Worm (Caenorhabditis elegans) whole organism, young adult: ENCODE data around the gene F48A11.4.

Experiments used
- D2030.7 ChIP-seq: fragments of 200-800 bp; sonication (Bioruptor generic); IDR thresholded peaks from 2 replicates; pipeline ENCODE4 v1.3.6; 2022; ENCODE audit warnings: missing genetic modification reagents, missing genetic modification characterization, missing compliant biosample characterization
- F33H1.4 ChIP-seq: fragments of 200-800 bp; sonication (Bioruptor generic); IDR thresholded peaks from 2 replicates; pipeline ENCODE4 v1.3.6; 2022; ENCODE audit warnings: missing genetic modification reagents, missing genetic modification characterization, missing compliant biosample characterization
- F37B4.10 ChIP-seq: fragments of 200-800 bp; sonication (Bioruptor generic); IDR thresholded peaks from 2 replicates; pipeline ENCODE4 v1.3.6; 2022; ENCODE audit warnings: missing genetic modification characterization, missing compliant biosample characterization
- T07F8.4 ChIP-seq: sonication (generic microtip); optimal IDR thresholded peaks from 2 replicates; lab custom pipeline; 2016; ENCODE audit warnings: mild to moderate bottlenecking, missing genetic modification characterization, moderate library complexity, missing compliant biosample characterization
- T26A5.8 ChIP-seq: sonication (generic microtip); optimal IDR thresholded peaks from 2 replicates; lab custom pipeline; 2016; ENCODE audit warnings: missing genetic modification characterization, missing compliant biosample characterization
- Y67H2A.10 ChIP-seq: fragments of 200-800 bp; sonication (Bioruptor generic); conservative IDR thresholded peaks from 2 replicates; pipeline ENCODE4 v1.3.6; 2022; ENCODE audit warnings: missing genetic modification reagents, missing genetic modification characterization, missing compliant biosample characterization
- akir-1 ChIP-seq: fragments of 200-800 bp; sonication (Bioruptor generic); optimal IDR thresholded peaks from 2 replicates; lab custom pipeline; 2018; ENCODE audit warnings: mild to moderate bottlenecking, missing genetic modification characterization, moderate library complexity, missing compliant biosample characterization
- attf-6 ChIP-seq: fragments of 200-800 bp; sonication (Bioruptor generic); IDR thresholded peaks from 2 replicates; pipeline ENCODE4 v1.3.6; 2022; ENCODE audit warnings: missing genetic modification reagents, missing genetic modification characterization, missing compliant biosample characterization
- cebp-1 ChIP-seq, 2 experiments: fragments of 200-800 bp in 1 of 2; sonication (Bioruptor generic) in 1 of 2; sonication (generic microtip) in 1 of 2; IDR thresholded peaks in 1 of 2; optimal IDR thresholded peaks in 1 of 2; 2 replicates each; pipeline versions ENCODE4 v1.3.6 to Lab custom; 2017 to 2022; ENCODE audit warnings: missing compliant biosample characterization in 2 of 2, missing genetic modification characterization in 2 of 2, mild to moderate bottlenecking in 1 of 2, missing genetic modification reagents in 1 of 2, moderate library complexity in 1 of 2
- ceh-79 ChIP-seq: sonication (generic microtip); optimal IDR thresholded peaks from 2 replicates; lab custom pipeline; 2017; ENCODE audit warnings: mild to moderate bottlenecking, missing genetic modification characterization, missing compliant biosample characterization
- chd-7 ChIP-seq: sonication (generic microtip); optimal IDR thresholded peaks from 2 replicates; lab custom pipeline; 2016; ENCODE audit warnings: mild to moderate bottlenecking, missing genetic modification characterization, moderate library complexity, missing compliant biosample characterization
- die-1 ChIP-seq: sonication (generic microtip); optimal IDR thresholded peaks from 2 replicates; lab custom pipeline; 2016; ENCODE audit warnings: missing genotype, mild to moderate bottlenecking, missing genetic modification characterization, missing compliant biosample characterization
- egl-18 ChIP-seq: fragments of 200-800 bp; sonication (Bioruptor generic); IDR thresholded peaks from 2 replicates; pipeline ENCODE4 v1.3.6; 2022; ENCODE audit warnings: missing genetic modification reagents, missing genetic modification characterization, missing compliant biosample characterization
- egrh-3 ChIP-seq: fragments of 200-800 bp; sonication (Bioruptor generic); IDR thresholded peaks from 2 replicates; pipeline ENCODE4 v1.3.6; 2022; ENCODE audit warnings: missing genetic modification reagents, missing genetic modification characterization, missing compliant biosample characterization
- ekl-4 ChIP-seq: fragments of 200-800 bp; sonication (Bioruptor generic); IDR thresholded peaks from 2 replicates; pipeline ENCODE4 v1.3.6; 2022; ENCODE audit warnings: missing genetic modification reagents, missing genetic modification characterization, missing compliant biosample characterization
- ets-4 ChIP-seq: fragments of 200-800 bp; sonication (Bioruptor generic); optimal IDR thresholded peaks from 2 replicates; lab custom pipeline; 2018; ENCODE audit warnings: mild to moderate bottlenecking, missing genetic modification characterization, missing compliant biosample characterization
- him-1 ChIP-seq: sonication (generic microtip); optimal IDR thresholded peaks from 2 replicates; lab custom pipeline; 2016; ENCODE audit warnings: missing genotype, missing genetic modification reagents, missing genetic modification characterization, missing compliant biosample characterization
- hlh-26 ChIP-seq: fragments of 200-800 bp; sonication (Bioruptor generic); conservative IDR thresholded peaks from 2 replicates; pipeline ENCODE4 v1.3.6; 2022; ENCODE audit warnings: missing genetic modification reagents, missing genetic modification characterization, missing compliant biosample characterization
- lin-26 ChIP-seq: fragments of 200-800 bp; sonication (Bioruptor generic); IDR thresholded peaks from 2 replicates; pipeline ENCODE4 v1.3.6; 2022; ENCODE audit warnings: missing genetic modification reagents, missing genetic modification characterization, missing compliant biosample characterization
- lsl-1 ChIP-seq: fragments of 200-800 bp; sonication (Bioruptor generic); optimal IDR thresholded peaks from 2 replicates; lab custom pipeline; 2018; ENCODE audit warnings: mild to moderate bottlenecking, missing genetic modification characterization, moderate library complexity, missing compliant biosample characterization
- madf-3 ChIP-seq: fragments of 200-800 bp; sonication (Bioruptor generic); IDR thresholded peaks from 2 replicates; pipeline ENCODE4 v1.3.6; 2022; ENCODE audit warnings: missing genetic modification reagents, missing genetic modification characterization, missing compliant biosample characterization
- madf-6 ChIP-seq: fragments of 200-800 bp; sonication (Bioruptor generic); IDR thresholded peaks from 2 replicates; pipeline ENCODE4 v1.3.6; 2022; ENCODE audit warnings: missing genetic modification reagents, missing genetic modification characterization, missing compliant biosample characterization
- madf-8 ChIP-seq: fragments of 200-800 bp; sonication (Bioruptor generic); conservative IDR thresholded peaks from 2 replicates; pipeline ENCODE4 v1.3.6; 2022; ENCODE audit warnings: missing genetic modification reagents, missing genetic modification characterization, missing compliant biosample characterization
- mcd-1 ChIP-seq: fragments of 200-800 bp; sonication (Bioruptor generic); IDR thresholded peaks from 2 replicates; pipeline ENCODE4 v1.3.6; 2022; ENCODE audit warnings: missing genetic modification reagents, missing genetic modification characterization, missing compliant biosample characterization
- nhr-179 ChIP-seq: sonication (generic microtip); optimal IDR thresholded peaks from 2 replicates; lab custom pipeline; 2016; ENCODE audit warnings: mild to moderate bottlenecking, missing genetic modification characterization, missing compliant biosample characterization
- pbrm-1 ChIP-seq: fragments of 200-800 bp; sonication (Bioruptor generic); IDR thresholded peaks from 2 replicates; pipeline ENCODE4 v1.3.6; 2022; ENCODE audit warnings: missing genetic modification reagents, missing genetic modification characterization, missing compliant biosample characterization
- snpc-4 ChIP-seq, 5 experiments: fragments of 150-350 bp in 1 of 5; sonication (generic microtip) in 4 of 5; optimal IDR thresholded peaks; 2 replicates each; lab custom pipeline; 2014 to 2018; ENCODE audit warnings: missing genetic modification characterization in 5 of 5, missing biosample characterization in 3 of 5, antibody characterized with exemption in 2 of 5, mild to moderate bottlenecking in 2 of 5, missing compliant biosample characterization in 2 of 5, missing genotype in 2 of 5, moderate library complexity in 2 of 5, missing genetic modification reagents in 1 of 5
- tbx-9 ChIP-seq: sonication (generic microtip); optimal IDR thresholded peaks from 2 replicates; lab custom pipeline; 2016; ENCODE audit warnings: borderline replicate concordance, missing genetic modification characterization, inconsistent platforms, missing compliant biosample characterization
- xnd-1 ChIP-seq: sonication (generic microtip); optimal IDR thresholded peaks from 2 replicates; lab custom pipeline; 2016; ENCODE audit warnings: missing genotype, missing genetic modification reagents, missing genetic modification characterization, missing compliant biosample characterization
- zfh-2 ChIP-seq: fragments of 200-800 bp; sonication (Bioruptor generic); conservative IDR thresholded peaks from 2 replicates; pipeline ENCODE4 v1.3.6; 2022; ENCODE audit warnings: missing genetic modification reagents, missing genetic modification characterization, missing compliant biosample characterization

F48A11.4 gene

DNA sequence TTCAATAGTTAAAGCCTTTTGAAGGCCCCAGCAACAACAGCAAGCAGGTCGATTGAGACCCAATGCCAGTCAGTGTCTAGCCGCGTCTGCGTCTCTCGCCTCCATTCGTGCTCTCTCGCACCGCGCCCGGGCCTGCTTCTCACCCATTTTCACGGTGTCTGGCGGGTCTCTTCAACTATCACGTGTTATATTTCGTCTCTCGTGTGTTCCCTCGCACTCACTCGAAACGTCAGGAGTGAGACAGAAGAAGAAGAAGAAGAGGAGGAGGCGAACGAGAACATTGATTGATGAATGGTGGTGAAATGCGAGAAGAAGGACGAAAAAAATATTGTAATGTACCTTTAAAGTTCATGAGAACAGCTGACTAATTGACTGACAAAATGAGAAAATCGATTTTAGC is 4.8 kb upstream of the F48A11.4 start (continued):
- TF ChIP-seq madf-3 (GFP tag; lab: Robert Waterston, UW) (0 out of 2 replicates have a peak, but pooled peaks have one; percentile 36), ekl-4 (no peak), lin-26 (GFP tag; lab: Robert Waterston, UW) (peak; percentile 69; the same call in 1 of the 2 replicates), chd-7 (tag; lab: Kevin White, UChicago) (peak; percentile 32), Y67H2A.10 (GFP tag; lab: Robert Waterston, UW) (no peak), tbx-9 (no peak), ets-4 (GFP tag; lab: Kevin White, UChicago) (no peak), egrh-3 (GFP tag; lab: Robert Waterston, UW) (peak; percentile 68), ceh-79 (tag; lab: Kevin White, UChicago) (no peak), egl-18 (GFP tag; lab: Robert Waterston, UW) (no peak), snpc-4 (GFP tag; optimal IDR thresholded peaks at IDR 0.05; lab: Kevin White, UChicago) (no peak), snpc-4 (tag; optimal IDR thresholded peaks at IDR 0.05; lab: Kevin White, UChicago) (peak in 3 of 4 experiments; percentile 4 to 67 (median 31)), T26A5.8 (tag; lab: Kevin White, UChicago) (no peak), him-1 (tag; lab: Kevin White, UChicago) (no peak), mcd-1 (peak; percentile 84), die-1 (tag; lab: Kevin White, UChicago) (peak; percentile 38), madf-8 (GFP tag; lab: Robert Waterston, UW) (no peak), pbrm-1 (GFP tag; lab: Robert Waterston, UW) (peak; percentile 53)
- TF ChIP-seq, all 124 proteins: peak for 37

DNA sequence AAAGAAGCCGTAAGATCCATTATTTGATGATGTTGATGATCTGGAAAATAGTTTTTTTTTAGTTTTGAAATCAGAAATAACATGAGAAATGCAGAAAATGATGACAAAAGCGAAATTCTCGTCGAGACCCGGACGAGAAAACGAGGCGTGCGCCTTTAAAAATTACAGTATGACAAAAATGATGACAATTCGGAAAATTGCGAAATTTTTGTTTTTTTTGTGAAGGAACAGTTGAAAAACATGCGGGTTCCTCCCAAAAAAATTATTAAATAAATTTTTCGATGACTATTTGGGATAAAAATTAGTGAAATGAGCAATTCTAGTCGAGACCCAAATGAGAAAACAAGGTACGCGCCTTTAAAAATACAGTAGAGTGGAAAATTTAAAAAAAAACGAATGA is 4.2 kb upstream of the F48A11.4 start, which contains the start of gene ubxn-3:
TSS of gene ubxn-3 (minus strand) at position 66 of the 400 bp plus-strand sequence.
- TF ChIP-seq snpc-4 (GFP tag; optimal IDR thresholded peaks at IDR 0.05; lab: Kevin White, UChicago) (no peak), snpc-4 (tag; optimal IDR thresholded peaks at IDR 0.05; lab: Kevin White, UChicago) (no peak), madf-8 (GFP tag; lab: Robert Waterston, UW) (peak; percentile 45), cebp-1 (GFP tag; IDR thresholded peaks at IDR 0.05; lab: Robert Waterston, UW) (no peak), cebp-1 (tag; optimal IDR thresholded peaks at IDR 0.05; lab: Kevin White, UChicago) (peak; percentile 35), T26A5.8 (tag; lab: Kevin White, UChicago) (no peak), attf-6 (GFP tag; lab: Robert Waterston, UW) (no peak), ekl-4 (no peak), D2030.7 (GFP tag; lab: Robert Waterston, UW) (peak; percentile 13; the same call in 1 of the 2 replicates), madf-6 (GFP tag; lab: Robert Waterston, UW) (peak; percentile 47; the same call in 1 of the 2 replicates), lsl-1 (peak; percentile 90), xnd-1 (tag; lab: Kevin White, UChicago) (peak; percentile 80), F33H1.4 (peak; percentile 75), hlh-26 (GFP tag; lab: Robert Waterston, UW) (no peak)

DNA sequence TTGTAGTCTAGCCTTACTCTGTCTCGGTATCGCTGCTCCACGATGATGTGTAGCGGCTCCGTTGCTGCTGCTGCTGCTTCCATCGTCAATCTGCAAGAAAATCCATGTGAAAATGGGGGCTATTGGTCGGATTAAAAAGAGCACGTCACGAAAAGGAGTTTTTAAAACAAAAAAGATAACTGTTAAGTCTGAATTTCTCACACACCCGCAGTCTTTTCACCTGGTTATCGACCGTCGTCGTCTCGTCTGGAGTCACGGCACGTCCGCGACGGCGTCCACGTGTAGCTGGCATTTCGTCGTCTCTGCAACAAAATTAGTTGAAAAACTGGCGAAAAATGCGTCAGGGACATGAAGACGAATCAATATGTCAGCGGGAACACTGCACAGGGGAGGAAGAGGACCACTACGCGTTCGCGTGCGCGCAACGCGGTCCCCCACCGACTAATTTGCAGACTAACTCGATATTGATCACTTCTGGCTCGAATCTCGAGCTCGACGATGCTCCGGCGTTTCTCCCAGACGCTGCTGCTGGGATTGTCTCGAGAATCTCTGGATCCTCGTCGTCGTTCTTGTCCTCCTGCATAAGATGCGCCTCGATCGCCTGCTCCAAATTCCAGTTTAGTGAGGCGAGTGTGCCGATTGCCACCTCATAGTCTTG is 3.6 kb upstream of the F48A11.4 start:
- TF ChIP-seq F37B4.10 (GFP tag; lab: Robert Waterston, UW) (no peak), zfh-2 (GFP tag; lab: Robert Waterston, UW) (peak; percentile 44; the same call in 1 of the 2 replicates)

- TF ChIP-seq snpc-4 (GFP tag; optimal IDR thresholded peaks at IDR 0.05; lab: Kevin White, UChicago) = no peak
- no peak for TF ChIP-seq snpc-4 (tag; optimal IDR thresholded peaks at IDR 0.05; lab: Kevin White, UChicago)
- TF ChIP-seq nhr-179 (tag; lab: Kevin White, UChicago) = no peak
- TF ChIP-seq T07F8.4 (tag; lab: Kevin White, UChicago) = no peak
- TF ChIP-seq akir-1 = no peak
- TF ChIP-seq, all 124 proteins: peak for 0
Observed at ce11 chrII:217308-217707, 887 bp upstream of the F48A11.4 start.
